Worm (Caenorhabditis elegans): ENCODE results near the gene C16B8.3.

DNA sequence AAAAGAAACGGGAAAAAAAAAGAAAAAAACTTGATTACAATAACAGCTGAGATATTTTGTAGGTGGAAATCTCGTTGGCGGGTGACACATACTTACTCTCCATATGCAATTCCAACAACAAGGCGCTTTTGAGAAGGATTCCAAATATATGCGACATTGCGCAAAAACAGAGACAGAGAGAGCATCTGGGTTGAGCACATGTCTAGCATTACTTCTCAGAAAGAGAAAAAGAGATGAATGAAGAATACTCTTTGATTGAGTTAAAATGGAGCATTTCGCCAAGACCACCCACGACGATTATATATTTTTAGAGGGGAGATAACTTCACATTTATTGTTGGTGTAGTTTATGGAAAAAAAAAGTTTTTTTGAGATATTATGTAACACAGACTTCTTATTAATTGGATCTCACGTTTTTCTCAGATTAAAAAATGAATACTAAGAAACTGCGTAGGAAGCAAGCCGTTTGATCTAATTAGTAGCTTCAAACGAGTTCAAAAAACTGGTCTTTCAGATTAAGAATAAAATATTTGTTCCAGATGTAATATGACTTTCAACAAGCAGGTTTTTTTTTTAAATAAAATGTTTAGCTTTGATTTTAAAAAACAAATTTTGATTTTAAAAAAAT, 23.4 kb downstream of the C16B8.3 start:
- TF ChIP-seq dao-5 (tag; optimal IDR thresholded peaks at IDR 0.05), result no peak
- no peak for TF ChIP-seq him-1 (tag; optimal IDR thresholded peaks at IDR 0.05)
